Worm (Caenorhabditis elegans): ENCODE measurements around the gene T07A9.15.

- TF ChIP-seq tbx-2 (tag; optimal IDR thresholded peaks at IDR 0.05) = no peak
- no peak for TF ChIP-seq pqm-1 (tag; optimal IDR thresholded peaks at IDR 0.05)
- no peak for TF ChIP-seq pha-4 (tag; optimal IDR thresholded peaks at IDR 0.05)
- TF ChIP-seq tbx-7 (tag; optimal IDR thresholded peaks at IDR 0.05) = no peak
- no peak for TF ChIP-seq nhr-11 (tag; optimal IDR thresholded peaks at IDR 0.05)
- no peak for TF ChIP-seq pat-9 (tag; optimal IDR thresholded peaks at IDR 0.05)
- no peak for TF ChIP-seq ama-1 (optimal IDR thresholded peaks at IDR 0.05)
- TF ChIP-seq ceh-22 (tag; optimal IDR thresholded peaks at IDR 0.05) = no peak
- TF ChIP-seq unc-86 (tag; optimal IDR thresholded peaks at IDR 0.05) = no peak
Measured at ce11 chrIV:425546-425945, 32.2 kb upstream of the T07A9.15 start.
